Worm (Caenorhabditis elegans): Measurements from ENCODE around the gene fbxa-88.

- TF ChIP-seq egl-27 (tag; optimal IDR thresholded peaks at IDR 0.05), result no peak
- TF ChIP-seq unc-39 (tag; optimal IDR thresholded peaks at IDR 0.05), result no peak
- no peak for TF ChIP-seq nhr-11 (tag; optimal IDR thresholded peaks at IDR 0.05)
- no peak for TF ChIP-seq crh-2 (tag; optimal IDR thresholded peaks at IDR 0.05)
- TF ChIP-seq lin-13 (GFP tag; optimal IDR thresholded peaks at IDR 0.05), result no peak
- TF ChIP-seq unc-62 (GFP tag; optimal IDR thresholded peaks at IDR 0.05), result no peak
- no peak for TF ChIP-seq elt-3 (tag; optimal IDR thresholded peaks at IDR 0.05)
- TF ChIP-seq nhr-10 (tag; optimal IDR thresholded peaks at IDR 0.05), result no peak
- TF ChIP-seq ama-1 (optimal IDR thresholded peaks at IDR 0.05), result no peak
- TF ChIP-seq ztf-4 (tag; optimal IDR thresholded peaks at IDR 0.05), result no peak
- no peak for TF ChIP-seq aly-2 (tag; optimal IDR thresholded peaks at IDR 0.05)
- no peak for TF ChIP-seq ceh-82 (tag; optimal IDR thresholded peaks at IDR 0.05)
- TF ChIP-seq zag-1 (tag; optimal IDR thresholded peaks at IDR 0.05), result no peak
- no peak for TF ChIP-seq blmp-1 (tag; optimal IDR thresholded peaks at IDR 0.05; ENCODE audit: insufficient read depth)
These were observed 37.4 kb upstream of the fbxa-88 start, which contains the start of gene str-106 for ce11 chrV:16180350-16180749.
